Worm (Caenorhabditis elegans) whole organism, midembryonic: ENCODE measurements around the gene swt-1.

Experiments
- flt-1 ChIP-seq: fragments of 200-800 bp; sonication (Bioruptor generic); IDR thresholded peaks from 2 replicates; pipeline ENCODE4 v1.3.6; 2022; ENCODE audit warnings: missing genetic modification characterization, missing compliant biosample characterization
- ref-1 ChIP-seq: fragments of 200-800 bp; sonication (Bioruptor generic); conservative IDR thresholded peaks from 2 replicates; pipeline ENCODE4 v1.3.6; 2022; ENCODE audit warnings: missing genetic modification reagents, missing genetic modification characterization, missing compliant biosample characterization
- tab-1 ChIP-seq: fragments of 200-800 bp; sonication (Bioruptor generic); IDR thresholded peaks from 2 replicates; pipeline ENCODE4 v1.3.6; 2022; ENCODE audit warnings: missing genetic modification characterization, missing compliant biosample characterization
- ztf-23 ChIP-seq: fragments of 200-800 bp; sonication (Bioruptor generic); IDR thresholded peaks from 2 replicates; pipeline ENCODE4 v1.3.6; 2022; ENCODE audit warnings: missing genetic modification reagents, missing genetic modification characterization, missing compliant biosample characterization
- ztf-29 ChIP-seq: fragments of 200-800 bp; sonication (Bioruptor generic); IDR thresholded peaks from 2 replicates; pipeline ENCODE4 v1.3.6; 2022; ENCODE audit warnings: missing genetic modification reagents, missing genetic modification characterization, missing compliant biosample characterization

ce11 chrIV:337128-337646 is 29.9 kb downstream of the swt-1 start, which contains the start of gene pxmp-4:
- TF ChIP-seq ztf-29 (GFP tag; lab: Robert Waterston, UW) = no peak
- TF ChIP-seq tab-1 (GFP tag; lab: Robert Waterston, UW) = no peak
- no peak for TF ChIP-seq ref-1 (GFP tag; lab: Robert Waterston, UW)
- no peak for TF ChIP-seq ztf-23 (GFP tag; lab: Robert Waterston, UW)
- TF ChIP-seq flt-1 = no peak
